Fruit fly (Drosophila melanogaster) Kc167 (cell line): ENCODE data around the gene CG13643.

Experiments
- Myc ChIP-seq: fragments of >200 bp; optimal IDR thresholded peaks from 2 replicates; lab custom pipeline; 2017; ENCODE audit warnings: missing external identifiers
- Sin3A ChIP-seq: fragments of >200 bp; optimal IDR thresholded peaks from 2 replicates; lab custom pipeline; 2018; ENCODE audit warnings: missing external identifiers
- h ChIP-seq: fragments of >200 bp; optimal IDR thresholded peaks from 3 replicates; lab custom pipeline; 2018; ENCODE audit warnings: missing external identifiers
- insv ChIP-seq: fragments of >200 bp; optimal IDR thresholded peaks from 3 replicates; lab custom pipeline; 2018; ENCODE audit warnings: missing external identifiers
- psq ChIP-seq: fragments of >200 bp; optimal IDR thresholded peaks from 2 replicates; lab custom pipeline; 2017; ENCODE audit warnings: missing external identifiers
- ttk ChIP-seq: sonication (Bioruptor generic); optimal IDR thresholded peaks from 2 replicates; lab custom pipeline; 2017; ENCODE audit warnings: missing external identifiers

CG13643 gene

dm6 chr3R:24863894-24864293, 41.9 kb downstream of the CG13643 start:
- TF ChIP-seq Myc (lab: Kevin White, UChicago) (no peak), psq (no peak), h (lab: Kevin White, UChicago) (no peak), insv (lab: Kevin White, UChicago) (no peak), Sin3A (lab: Kevin White, UChicago) (no peak), ttk (no peak)

- no peak for TF ChIP-seq h (lab: Kevin White, UChicago)
- no peak for TF ChIP-seq Myc (lab: Kevin White, UChicago)
- TF ChIP-seq Sin3A (lab: Kevin White, UChicago) = no peak
- no peak for TF ChIP-seq insv (lab: Kevin White, UChicago)
- TF ChIP-seq psq = no peak
- TF ChIP-seq ttk = no peak
Measured at dm6 chr3R:24862574-24863089, 43.2 kb downstream of the CG13643 start, which contains the start of gene CG7016. CG7016 (plus strand) TSS chr3R:24862931.

- TF ChIP-seq Sin3A (lab: Kevin White, UChicago) (no peak), ttk (no peak), insv (lab: Kevin White, UChicago) (no peak)
Measured at dm6 chr3R:24862065-24862464, 43.7 kb downstream of the CG13643 start, which contains the start of gene CG13640. CG13640 (minus strand) TSS chr3R:24862165.

- TF ChIP-seq Myc (lab: Kevin White, UChicago) (no peak), h (lab: Kevin White, UChicago) (no peak), Sin3A (lab: Kevin White, UChicago) (no peak), ttk (no peak), psq (no peak), insv (lab: Kevin White, UChicago) (no peak)
Measured at dm6 chr3R:24860316-24860826, 45.4 kb downstream of the CG13643 start, which contains the start of gene CG13639. CG13639 (minus strand) TSS chr3R:24860366.

dm6 chr3R:24859701-24860100, 46.1 kb downstream of the CG13643 start, which contains the start of gene ppk22:
ppk22 (minus strand) TSS chr3R:24859801.
- TF ChIP-seq psq = no peak

dm6 chr3R:24857459-24857858, 48.3 kb downstream of the CG13643 start, which contains the start of gene CAH4:
CAH4 (minus strand) TSS chr3R:24857559.
- TF ChIP-seq Sin3A (lab: Kevin White, UChicago) = no peak
- TF ChIP-seq Myc (lab: Kevin White, UChicago) = no peak
- no peak for TF ChIP-seq h (lab: Kevin White, UChicago)
- no peak for TF ChIP-seq ttk
- no peak for TF ChIP-seq insv (lab: Kevin White, UChicago)
- TF ChIP-seq psq = no peak

dm6 chr3R:24856143-24856542, 49.7 kb downstream of the CG13643 start, which contains the start of gene HDAC11:
HDAC11 (minus strand) TSS chr3R:24856243.
- no peak for TF ChIP-seq Sin3A (lab: Kevin White, UChicago)

dm6 chr3R:24851429-24851828, 54.4 kb downstream of the CG13643 start, which contains the start of gene Nct:
Nct (plus strand) TSS chr3R:24851601.
- TF ChIP-seq psq = no peak
- no peak for TF ChIP-seq Sin3A (lab: Kevin White, UChicago)
- no peak for TF ChIP-seq ttk
- no peak for TF ChIP-seq insv (lab: Kevin White, UChicago)
- TF ChIP-seq h (lab: Kevin White, UChicago) = no peak
- TF ChIP-seq Myc (lab: Kevin White, UChicago) = no peak

- no peak for TF ChIP-seq ttk
- TF ChIP-seq h (lab: Kevin White, UChicago) = no peak
- TF ChIP-seq Sin3A (lab: Kevin White, UChicago) = no peak
- no peak for TF ChIP-seq psq
- no peak for TF ChIP-seq Myc (lab: Kevin White, UChicago)
- no peak for TF ChIP-seq insv (lab: Kevin White, UChicago)
Measured at dm6 chr3R:24850420-24850819, 55.4 kb downstream of the CG13643 start, which contains the start of gene CG7006. CG7006 (plus strand) TSS chr3R:24850627.
